Worm (Caenorhabditis elegans): ENCODE measurements around the gene ncs-7.

ncs-7 gene

DNA sequence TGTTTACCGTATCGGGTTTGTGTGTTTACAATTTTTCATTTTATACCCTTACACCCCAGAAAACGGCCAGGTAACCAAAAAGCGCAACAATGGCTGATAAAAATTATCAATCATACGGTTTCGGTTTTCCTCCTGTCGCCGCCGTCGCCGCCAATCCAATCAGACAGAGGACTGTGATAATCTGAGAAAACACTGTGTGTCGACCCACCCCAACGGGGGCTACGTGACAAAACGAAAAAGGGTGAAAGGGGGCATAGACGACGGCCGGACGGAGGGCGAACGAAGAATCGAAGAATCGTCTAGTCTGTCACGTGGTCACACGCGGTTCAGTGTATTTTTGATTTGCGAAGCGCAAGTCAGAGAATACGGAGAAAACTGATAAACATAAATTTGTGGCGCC, 16.5 kb downstream of the ncs-7 start (continued):
- no peak for TF ChIP-seq daf-12 (tag; optimal IDR thresholded peaks at IDR 0.05)
- TF ChIP-seq hif-1 (tag; optimal IDR thresholded peaks at IDR 0.05): peak; percentile 96 to 100
- TF ChIP-seq ztf-7 (tag; optimal IDR thresholded peaks at IDR 0.05): no peak
- TF ChIP-seq nhr-6 (tag; optimal IDR thresholded peaks at IDR 0.05): no peak
- no peak for TF ChIP-seq tag-97 (GFP tag; IDR thresholded peaks at IDR 0.05)
- TF ChIP-seq sdz-12 (GFP tag; optimal IDR thresholded peaks at IDR 0.05): no peak
- no peak for TF ChIP-seq T20F7.1 (GFP tag; optimal IDR thresholded peaks at IDR 0.05)
- TF ChIP-seq fkh-10 (GFP tag; optimal IDR thresholded peaks at IDR 0.05): no peak
- no peak for TF ChIP-seq ceh-62 (tag; optimal IDR thresholded peaks at IDR 0.05)
- TF ChIP-seq aly-2 (tag; optimal IDR thresholded peaks at IDR 0.05): no peak
- no peak for TF ChIP-seq nhr-25 (tag; optimal IDR thresholded peaks at IDR 0.05; ENCODE audit: borderline replicate concordance, insufficient read depth)
- 0 out of 2 replicates have a peak, but pooled peaks have one; percentile 47 for TF ChIP-seq saeg-2 (GFP tag; IDR thresholded peaks at IDR 0.05)
- no peak for TF ChIP-seq lin-29 (GFP tag; IDR thresholded peaks at IDR 0.05)
- peak; percentile 43; the same call in 1 of the 2 replicates for TF ChIP-seq Y75B8A.6 (GFP tag; IDR thresholded peaks at IDR 0.05)
- TF ChIP-seq nhr-77 (tag; optimal IDR thresholded peaks at IDR 0.05): peak; percentile 34
- no peak for TF ChIP-seq zag-1 (tag; optimal IDR thresholded peaks at IDR 0.05)
- TF ChIP-seq ceh-28 (tag; optimal IDR thresholded peaks at IDR 0.05): no peak
- peak; percentile 55; the same call in 1 of the 2 replicates for TF ChIP-seq T26A8.4 (GFP tag; IDR thresholded peaks at IDR 0.05)
- 0 out of 2 replicates have a peak, but pooled peaks have one; percentile 34 for TF ChIP-seq lin-1 (GFP tag; IDR thresholded peaks at IDR 0.05)
- TF ChIP-seq F37D6.2 (tag; optimal IDR thresholded peaks at IDR 0.05): no peak
- no peak for TF ChIP-seq lin-38 (GFP tag; IDR thresholded peaks at IDR 0.05)
- peak in 1 of 2 experiments; percentile 39 for TF ChIP-seq unc-62 (GFP tag; optimal IDR thresholded peaks at IDR 0.05 in 1 of 2)
- no peak for TF ChIP-seq unc-62 (tag; optimal IDR thresholded peaks at IDR 0.05)
- TF ChIP-seq snpc-1.2 (GFP tag; IDR thresholded peaks at IDR 0.05): no peak
- TF ChIP-seq daf-8 (GFP tag; IDR thresholded peaks at IDR 0.05): no peak
- TF ChIP-seq ama-1 (optimal IDR thresholded peaks at IDR 0.05): no peak
- TF ChIP-seq nhr-111 (GFP tag; optimal IDR thresholded peaks at IDR 0.05): no peak
- no peak for TF ChIP-seq unc-39 (tag; optimal IDR thresholded peaks at IDR 0.05)
- peak; percentile 57 for TF ChIP-seq mdt-29 (GFP tag; IDR thresholded peaks at IDR 0.05)
- 0 out of 2 replicates have a peak, but pooled peaks have one; percentile 10 for TF ChIP-seq dmd-9 (GFP tag; IDR thresholded peaks at IDR 0.05)
- TF ChIP-seq lim-7 (GFP tag; IDR thresholded peaks at IDR 0.05): no peak
- TF ChIP-seq ctbp-1 (GFP tag; IDR thresholded peaks at IDR 0.05): peak; percentile 53; the same call in 1 of the 2 replicates
- TF ChIP-seq aha-1 (tag): peak; percentile 100
- TF ChIP-seq zip-2 (tag; optimal IDR thresholded peaks at IDR 0.05): no peak
- TF ChIP-seq F49E8.2 (tag; optimal IDR thresholded peaks at IDR 0.05; ENCODE audit: borderline replicate concordance): no peak
- TF ChIP-seq snpc-4 (tag; optimal IDR thresholded peaks at IDR 0.05): no peak
- TF ChIP-seq nhr-10 (tag; optimal IDR thresholded peaks at IDR 0.05): no peak

DNA sequence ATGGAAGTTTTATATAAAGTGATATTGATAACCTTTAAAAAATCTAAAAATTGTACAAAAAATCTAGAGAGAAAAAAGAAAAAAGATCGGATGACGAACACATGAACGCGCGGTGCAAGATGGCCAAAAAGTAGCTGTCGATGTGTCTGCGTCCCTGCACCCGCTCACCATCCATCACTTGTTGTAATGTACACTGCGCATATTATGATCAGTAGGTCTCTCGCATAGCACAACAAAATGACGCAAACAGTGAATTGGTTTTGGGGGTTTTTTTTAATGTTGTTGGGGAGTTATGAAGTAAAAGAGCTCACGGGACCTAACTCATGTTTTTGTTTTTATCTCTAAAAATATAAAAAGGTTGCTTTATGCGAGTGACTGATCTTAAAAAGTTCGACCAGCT, 17.4 kb downstream of the ncs-7 start:
- TF ChIP-seq mdt-29 (GFP tag; IDR thresholded peaks at IDR 0.05) (no peak), pha-4 (GFP tag; IDR thresholded peaks at IDR 0.05) (no peak), pha-4 (tag; optimal IDR thresholded peaks at IDR 0.05) (peak; percentile 3), hmg-1.1 (GFP tag; IDR thresholded peaks at IDR 0.05) (peak; percentile 50; the same call in 1 of the 2 replicates), hlh-11 (tag; optimal IDR thresholded peaks at IDR 0.05) (peak; percentile 47), zfp-2 (tag; optimal IDR thresholded peaks at IDR 0.05) (no peak), F37D6.2 (tag; optimal IDR thresholded peaks at IDR 0.05) (no peak), dve-1 (tag; optimal IDR thresholded peaks at IDR 0.05; ENCODE audit: insufficient read depth) (peak; percentile 45), D1046.2 (GFP tag; IDR thresholded peaks at IDR 0.05) (no peak), arid-1 (GFP tag; conservative IDR thresholded peaks at IDR 0.05) (no peak), nhr-11 (tag; optimal IDR thresholded peaks at IDR 0.05) (no peak), zfp-3 (GFP tag; conservative IDR thresholded peaks at IDR 0.05) (no peak), daf-16 (GFP tag; optimal IDR thresholded peaks at IDR 0.05) (peak in 1 of 2 experiments; percentile 15), daf-16 (tag; optimal IDR thresholded peaks at IDR 0.05) (peak; percentile 28), cey-2 (tag; optimal IDR thresholded peaks at IDR 0.05; ENCODE audit: borderline replicate concordance, insufficient read depth) (no peak), lin-29 (GFP tag; IDR thresholded peaks at IDR 0.05) (no peak), nhr-28 (tag; optimal IDR thresholded peaks at IDR 0.05) (peak; percentile 13), ztf-11 (tag; optimal IDR thresholded peaks at IDR 0.05) (no peak), T26A8.4 (GFP tag; IDR thresholded peaks at IDR 0.05) (no peak), snpc-4 (tag; optimal IDR thresholded peaks at IDR 0.05) (no peak), ztf-7 (tag; optimal IDR thresholded peaks at IDR 0.05) (no peak), mdl-1 (tag; optimal IDR thresholded peaks at IDR 0.05) (peak in 1 of 2 experiments; percentile 61)
